5 fruit fly cellular contexts compared by ENCODE assay signal in the genomic region with DNA sequence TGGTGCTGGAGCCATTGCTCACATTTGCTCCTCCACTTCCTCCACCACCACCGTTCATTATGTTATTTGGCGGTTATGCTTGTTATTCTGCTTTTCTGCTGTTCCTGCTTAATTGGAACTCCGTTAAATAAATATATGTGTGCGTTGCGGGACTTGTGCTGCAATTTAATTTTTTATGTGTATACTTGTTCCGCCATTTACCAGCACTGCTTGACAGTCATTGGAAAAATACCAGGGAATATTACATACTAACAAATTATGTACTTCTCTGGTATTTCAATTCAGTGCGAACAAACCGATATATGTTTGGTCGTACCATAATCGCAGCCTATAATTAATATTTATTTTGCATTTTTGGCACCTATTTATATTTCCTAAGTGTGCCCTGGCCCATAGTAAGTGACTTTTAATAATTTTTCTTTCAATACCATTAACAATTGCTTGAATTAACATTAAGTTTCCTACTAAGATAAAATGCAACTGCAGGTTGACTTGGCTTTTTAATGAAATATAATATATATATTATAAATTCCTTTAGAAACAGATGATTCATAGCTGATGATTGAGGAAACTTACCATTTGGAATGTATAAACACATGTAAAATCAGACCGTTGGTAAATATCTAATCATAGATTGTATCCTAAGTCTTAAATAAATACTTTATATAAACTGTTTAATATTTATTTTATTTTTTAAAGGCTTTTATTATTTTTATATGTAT.
TF ChIP-seq lines count a peak whose summit lies in the region.

krz (minus strand) TSS at position 212 of the 722 bp plus-strand sequence.
mod (plus strand) TSS at position 279 of the 722 bp plus-strand sequence.

- TF ChIP-seq CTCF in whole organism, embryonic (GFP tag; optimal IDR thresholded peaks at IDR 0.05; lab: Kevin White, UChicago) = no peak

TF ChIP-seq in whole organism, adult, 20 proteins besides CTCF, POLR2A, EP300 and RAD21:
- TF ChIP-seq bab1 (GFP tag; optimal IDR thresholded peaks at IDR 0.05; lab: Kevin White, UChicago) = peak; percentile 37
- no peak for TF ChIP-seq kay (GFP tag; lab: Kevin White, UChicago; ENCODE audit: borderline replicate concordance)
- TF ChIP-seq cic (GFP tag; optimal IDR thresholded peaks at IDR 0.05; lab: Kevin White, UChicago) = peak; percentile 17
- TF ChIP-seq Hr96 (GFP tag; optimal IDR thresholded peaks at IDR 0.05; lab: Kevin White, UChicago) = no peak
- TF ChIP-seq tj (GFP tag; optimal IDR thresholded peaks at IDR 0.05; lab: Kevin White, UChicago) = no peak
- no peak for TF ChIP-seq CG5204 (GFP tag; optimal IDR thresholded peaks at IDR 0.05; lab: Kevin White, UChicago)
- TF ChIP-seq pad (GFP tag; optimal IDR thresholded peaks at IDR 0.05; lab: Kevin White, UChicago) = no peak
- TF ChIP-seq toe (GFP tag; optimal IDR thresholded peaks at IDR 0.05; lab: Kevin White, UChicago) = peak; percentile 31
- peak; percentile 20 for TF ChIP-seq CG7101 (tag; optimal IDR thresholded peaks at IDR 0.05; lab: Kevin White, UChicago)
- TF ChIP-seq cnc (optimal IDR thresholded peaks at IDR 0.05; lab: Kevin White, UChicago) = no peak
- TF ChIP-seq Mnt (GFP tag; optimal IDR thresholded peaks at IDR 0.05; lab: Kevin White, UChicago) = peak; percentile 71
- peak; percentile 2 for TF ChIP-seq CG14711 (tag; optimal IDR thresholded peaks at IDR 0.05; lab: Kevin White, UChicago)
- TF ChIP-seq ovo (GFP tag; optimal IDR thresholded peaks at IDR 0.05; lab: Kevin White, UChicago) = no peak
- no peak for TF ChIP-seq CG7045 (GFP tag; optimal IDR thresholded peaks at IDR 0.05; lab: Kevin White, UChicago)
- peak; percentile 36 for TF ChIP-seq CG1620 (GFP tag; optimal IDR thresholded peaks at IDR 0.05; lab: Kevin White, UChicago)
- TF ChIP-seq CG33017 (tag; optimal IDR thresholded peaks at IDR 0.05; lab: Kevin White, UChicago) = no peak

TF ChIP-seq in whole organism, embryonic, 481 proteins besides CTCF, POLR2A, EP300 and RAD21 (continues in another document):
- TF ChIP-seq Nf-YA (GFP tag; IDR thresholded peaks at IDR 0.05; lab: Robert Waterston, UW) = no peak
- no peak for TF ChIP-seq zen2 (GFP tag; IDR thresholded peaks at IDR 0.05; lab: Robert Waterston, UW; ENCODE audit: partially characterized antibody)
- TF ChIP-seq CG8290 (GFP tag; optimal IDR thresholded peaks at IDR 0.05; lab: Kevin White, UChicago) = no peak
- peak in 1 of 2 experiments; percentile 64 for TF ChIP-seq CG8290 (tag; optimal IDR thresholded peaks at IDR 0.05; lab: Kevin White, UChicago)
- TF ChIP-seq CG12236 (GFP tag; optimal IDR thresholded peaks at IDR 0.05; lab: Kevin White, UChicago) = no peak
- TF ChIP-seq CG1603 (tag; optimal IDR thresholded peaks at IDR 0.05; lab: Kevin White, UChicago) = peak; percentile 57
- TF ChIP-seq mld (GFP tag; IDR thresholded peaks at IDR 0.05; lab: Robert Waterston, UW; ENCODE audit: partially characterized antibody) = no peak
- no peak for TF ChIP-seq TFAM (GFP tag; optimal IDR thresholded peaks at IDR 0.05; lab: Kevin White, UChicago)
- no peak for TF ChIP-seq Dip2 (GFP tag; IDR thresholded peaks at IDR 0.05; lab: Robert Waterston, UW)
- no peak for TF ChIP-seq D19B (GFP tag; optimal IDR thresholded peaks at IDR 0.05; lab: Kevin White, UChicago)
- no peak for TF ChIP-seq slbo (GFP tag; IDR thresholded peaks at IDR 0.05; lab: Robert Waterston, UW)
- peak; percentile 8 for TF ChIP-seq nom (GFP tag; optimal IDR thresholded peaks at IDR 0.05; lab: Kevin White, UChicago)
- TF ChIP-seq CG15514 (GFP tag; optimal IDR thresholded peaks at IDR 0.05; lab: Kevin White, UChicago) = no peak
- 0 out of 3 replicates have a peak, but pooled peaks have one; percentile 7 for TF ChIP-seq HLH4C (GFP tag; IDR thresholded peaks at IDR 0.05; lab: Robert Waterston, UW; ENCODE audit: partially characterized antibody)
- no peak for TF ChIP-seq CG15073 (GFP tag; optimal IDR thresholded peaks at IDR 0.05; lab: Kevin White, UChicago)
- 0 out of 2 replicates have a peak, but pooled peaks have one; percentile 7 for TF ChIP-seq esg (GFP tag; conservative IDR thresholded peaks at IDR 0.05; lab: Robert Waterston, UW)

TF ChIP-seq in whole organism, prepupa, 60 proteins besides CTCF, POLR2A, EP300 and RAD21:
- TF ChIP-seq CG15336 (GFP tag; IDR thresholded peaks at IDR 0.05; lab: Robert Waterston, UW) (0 out of 2 replicates have a peak, but pooled peaks have one; percentile 26), esn (GFP tag; optimal IDR thresholded peaks at IDR 0.05; lab: Kevin White, UChicago) (peak; percentile 29), topi (GFP tag; optimal IDR thresholded peaks at IDR 0.05; lab: Kevin White, UChicago) (peak; percentile 44), Hr4 (GFP tag; optimal IDR thresholded peaks at IDR 0.05; lab: Kevin White, UChicago) (peak; percentile 42), fkh (GFP tag; optimal IDR thresholded peaks at IDR 0.05; lab: Kevin White, UChicago) (peak; percentile 27), CG6854 (GFP tag; optimal IDR thresholded peaks at IDR 0.05; lab: Kevin White, UChicago) (peak; percentile 10), CG3919 (GFP tag; optimal IDR thresholded peaks at IDR 0.05; lab: Kevin White, UChicago) (no peak), CG10631 (GFP tag; optimal IDR thresholded peaks at IDR 0.05; lab: Kevin White, UChicago) (peak; percentile 22), CG31627 (GFP tag; optimal IDR thresholded peaks at IDR 0.05; lab: Kevin White, UChicago) (peak; percentile 48), cyc (GFP tag; optimal IDR thresholded peaks at IDR 0.05; lab: Kevin White, UChicago) (peak; percentile 25), CG10669 (GFP tag; optimal IDR thresholded peaks at IDR 0.05; lab: Kevin White, UChicago) (no peak), CG3032 (tag; optimal IDR thresholded peaks at IDR 0.05; lab: Kevin White, UChicago) (peak; percentile 35), CG11762 (GFP tag; optimal IDR thresholded peaks at IDR 0.05; lab: Kevin White, UChicago; ENCODE audit: insufficient read depth) (no peak), Gug (GFP tag; IDR thresholded peaks at IDR 0.05; lab: Robert Waterston, UW) (no peak), Met (GFP tag; optimal IDR thresholded peaks at IDR 0.05; lab: Kevin White, UChicago) (peak; percentile 27), Sox14 (GFP tag; optimal IDR thresholded peaks at IDR 0.05; lab: Kevin White, UChicago) (peak; percentile 8)

TF ChIP-seq in whole organism, pupa, 21 proteins besides CTCF, POLR2A, EP300 and RAD21:
- TF ChIP-seq CG12605 (GFP tag; IDR thresholded peaks at IDR 0.05; lab: Robert Waterston, UW) (no peak), CG32121 (GFP tag; IDR thresholded peaks at IDR 0.05; lab: Robert Waterston, UW) (no peak; the same call in 1 of the 2 replicates), CG9948 (tag; optimal IDR thresholded peaks at IDR 0.05; lab: Kevin White, UChicago) (peak; percentile 7)

TF ChIP-seq in whole organism, wandering third instar larva, 38 proteins besides CTCF, POLR2A, EP300 and RAD21 (continues in another document):
- no peak for TF ChIP-seq Mio (GFP tag; optimal IDR thresholded peaks at IDR 0.05; lab: Kevin White, UChicago)
- no peak for TF ChIP-seq OdsH (GFP tag; optimal IDR thresholded peaks at IDR 0.05; lab: Kevin White, UChicago)
- no peak for TF ChIP-seq br (GFP tag; optimal IDR thresholded peaks at IDR 0.05; lab: Kevin White, UChicago)
- TF ChIP-seq pan (optimal IDR thresholded peaks at IDR 0.05; lab: Kevin White, UChicago) = no peak
- no peak for TF ChIP-seq Dif (GFP tag; optimal IDR thresholded peaks at IDR 0.05; lab: Kevin White, UChicago; ENCODE audit: partially characterized antibody)
- no peak for TF ChIP-seq dl (GFP tag; optimal IDR thresholded peaks at IDR 0.05; lab: Kevin White, UChicago; ENCODE audit: insufficient read depth in 1 of 2, partially characterized antibody in 2 of 2)
- TF ChIP-seq Hr83 (GFP tag; optimal IDR thresholded peaks at IDR 0.05; lab: Kevin White, UChicago; ENCODE audit: poor library complexity, severe bottlenecking) = peak; percentile 21
- TF ChIP-seq Sp1 (GFP tag; optimal IDR thresholded peaks at IDR 0.05; lab: Kevin White, UChicago) = no peak
- TF ChIP-seq CrebA (GFP tag; optimal IDR thresholded peaks at IDR 0.05; lab: Kevin White, UChicago; ENCODE audit: borderline replicate concordance) = no peak
- TF ChIP-seq Myc (optimal IDR thresholded peaks at IDR 0.05; lab: Kevin White, UChicago) = peak; percentile 69
- no peak for TF ChIP-seq GATAd (GFP tag; optimal IDR thresholded peaks at IDR 0.05; lab: Kevin White, UChicago)
- TF ChIP-seq ey (GFP tag; optimal IDR thresholded peaks at IDR 0.05; lab: Kevin White, UChicago) = peak; percentile 22
- no peak for TF ChIP-seq Vsx2 (GFP tag; optimal IDR thresholded peaks at IDR 0.05; lab: Kevin White, UChicago; ENCODE audit: partially characterized antibody)
- TF ChIP-seq foxo (GFP tag; optimal IDR thresholded peaks at IDR 0.05; lab: Kevin White, UChicago) = peak in 1 of 2 experiments; percentile 24
- peak; percentile 3 for TF ChIP-seq woc (GFP tag; optimal IDR thresholded peaks at IDR 0.05; lab: Kevin White, UChicago)
- TF ChIP-seq fru (GFP tag; optimal IDR thresholded peaks at IDR 0.05; lab: Kevin White, UChicago) = peak; percentile 1
- peak; percentile 47 for TF ChIP-seq Hnf4 (GFP tag; optimal IDR thresholded peaks at IDR 0.05; lab: Kevin White, UChicago)
- no peak for TF ChIP-seq tai (GFP tag; optimal IDR thresholded peaks at IDR 0.05; lab: Kevin White, UChicago)
- no peak for TF ChIP-seq Abd-B (GFP tag; optimal IDR thresholded peaks at IDR 0.05; lab: Kevin White, UChicago)
- TF ChIP-seq Dfd (GFP tag; optimal IDR thresholded peaks at IDR 0.05; lab: Kevin White, UChicago) = no peak
- no peak for TF ChIP-seq CG9705 (GFP tag; optimal IDR thresholded peaks at IDR 0.05; lab: Kevin White, UChicago)
- TF ChIP-seq Jra (GFP tag; optimal IDR thresholded peaks at IDR 0.05; lab: Kevin White, UChicago) = no peak
- no peak for TF ChIP-seq Rel (GFP tag; optimal IDR thresholded peaks at IDR 0.05; lab: Kevin White, UChicago)
- no peak for TF ChIP-seq Rel (tag; optimal IDR thresholded peaks at IDR 0.05; lab: Kevin White, UChicago)
- no peak for TF ChIP-seq psq (GFP tag; optimal IDR thresholded peaks at IDR 0.05; lab: Kevin White, UChicago)
- TF ChIP-seq dmrt93B (GFP tag; optimal IDR thresholded peaks at IDR 0.05; lab: Kevin White, UChicago) = no peak
- TF ChIP-seq HLH106 (tag; optimal IDR thresholded peaks at IDR 0.05; lab: Kevin White, UChicago) = no peak
- TF ChIP-seq sage (GFP tag; optimal IDR thresholded peaks at IDR 0.05; lab: Kevin White, UChicago) = no peak
- TF ChIP-seq lola (GFP tag; optimal IDR thresholded peaks at IDR 0.05; lab: Kevin White, UChicago) = no peak
- peak; percentile 32 for TF ChIP-seq h (GFP tag; optimal IDR thresholded peaks at IDR 0.05; lab: Kevin White, UChicago)
- TF ChIP-seq sv (GFP tag; optimal IDR thresholded peaks at IDR 0.05; lab: Kevin White, UChicago) = no peak
- no peak for TF ChIP-seq jim (GFP tag; optimal IDR thresholded peaks at IDR 0.05; lab: Kevin White, UChicago)
- TF ChIP-seq dsf (GFP tag; optimal IDR thresholded peaks at IDR 0.05; lab: Kevin White, UChicago; ENCODE audit: borderline replicate concordance) = no peak
- TF ChIP-seq brk (GFP tag; optimal IDR thresholded peaks at IDR 0.05; lab: Kevin White, UChicago) = no peak
